Fruit fly (Drosophila melanogaster) whole organism, embryonic: Measurements from ENCODE around the gene CG4611.
A peak's percentile ranks its signal among the peaks of the same experiment; 100 is the strongest.

Experiments used
- ATbp ChIP-seq: fragments of 200-800 bp; sonication (Bioruptor generic); optimal IDR thresholded peaks from 2 replicates; lab custom pipeline; 2017; ENCODE audit warnings: missing biosample characterization, mild to moderate bottlenecking, missing genetic modification characterization, missing genetic modification reagents
- Ada2b ChIP-seq: fragments of 200-800 bp; sonication (Bioruptor generic); IDR thresholded peaks from 2 replicates; pipeline ENCODE4 v1.3.6; 2022; ENCODE audit warnings: missing biosample characterization, missing genetic modification characterization
- B-H2 ChIP-seq: fragments of 200-800 bp; sonication (Bioruptor generic); optimal IDR thresholded peaks from 2 replicates; lab custom pipeline; 2018; ENCODE audit warnings: missing biosample characterization, mild to moderate bottlenecking, missing genetic modification characterization
- Bgb ChIP-seq: fragments of 200-800 bp; sonication (Bioruptor generic); IDR thresholded peaks from 2 replicates; pipeline ENCODE4 v1.3.6; 2022; ENCODE audit warnings: missing biosample characterization, missing genetic modification characterization; ENCODE audit not compliant: partially characterized antibody
- CG10274 ChIP-seq: fragments of 200-800 bp; sonication (Bioruptor generic); optimal IDR thresholded peaks from 3 replicates; lab custom pipeline; 2017; ENCODE audit warnings: missing biosample characterization, mild to moderate bottlenecking, missing genetic modification characterization
- CG10366 ChIP-seq: fragments of 200-800 bp; sonication (Bioruptor generic); IDR thresholded peaks from 2 replicates; pipeline ENCODE4 v1.3.6; 2022; ENCODE audit warnings: missing biosample characterization, missing genetic modification characterization
- CG11456 ChIP-seq: fragments of 200-800 bp; sonication (Bioruptor generic); IDR thresholded peaks from 3 replicates; pipeline ENCODE4 v1.3.6; 2022; ENCODE audit warnings: missing biosample characterization, missing genetic modification characterization
- CG12219 ChIP-seq: fragments of 200-800 bp; sonication (Bioruptor generic); optimal IDR thresholded peaks from 3 replicates; lab custom pipeline; 2018; ENCODE audit warnings: missing biosample characterization, mild to moderate bottlenecking, missing genetic modification characterization
- CG12659 ChIP-seq: fragments of 200-800 bp; sonication (Bioruptor generic); optimal IDR thresholded peaks from 3 replicates; lab custom pipeline; 2017; ENCODE audit warnings: mild to moderate bottlenecking, missing biosample characterization, missing genetic modification reagents, missing genetic modification characterization
- CG13775 ChIP-seq: fragments of 200-800 bp; sonication (Bioruptor generic); optimal IDR thresholded peaks from 3 replicates; lab custom pipeline; 2017; ENCODE audit warnings: missing biosample characterization, mild to moderate bottlenecking, missing genetic modification characterization
- CG15514 ChIP-seq: fragments of 200-800 bp; sonication (Bioruptor generic); optimal IDR thresholded peaks from 3 replicates; lab custom pipeline; 2017; ENCODE audit warnings: missing biosample characterization, missing genetic modification characterization, mild to moderate bottlenecking, moderate library complexity, missing genetic modification reagents
- CG16815 ChIP-seq: fragments of 200-800 bp; sonication (Bioruptor generic); optimal IDR thresholded peaks from 3 replicates; lab custom pipeline; 2017; ENCODE audit warnings: missing biosample characterization, mild to moderate bottlenecking, missing genetic modification characterization
- CG18619 ChIP-seq: fragments of 200-800 bp; sonication (Bioruptor generic); optimal IDR thresholded peaks from 3 replicates; lab custom pipeline; 2017; ENCODE audit warnings: missing biosample characterization, mild to moderate bottlenecking, missing genetic modification characterization
- CG2116 ChIP-seq: fragments of 200-800 bp; sonication (Bioruptor generic); optimal IDR thresholded peaks from 3 replicates; lab custom pipeline; 2018; ENCODE audit warnings: missing biosample characterization, mild to moderate bottlenecking, missing genetic modification characterization
- CG2889 ChIP-seq: fragments of 200-800 bp; sonication (Bioruptor generic); IDR thresholded peaks from 3 replicates; pipeline ENCODE4 v1.3.6; 2022; ENCODE audit warnings: missing biosample characterization, missing genetic modification characterization
- CG31224 ChIP-seq: fragments of 200-800 bp; sonication (Bioruptor generic); IDR thresholded peaks from 2 replicates; pipeline ENCODE4 v1.3.6; 2022; ENCODE audit warnings: missing biosample characterization, missing genetic modification characterization
- CG3163 ChIP-seq: fragments of 200-800 bp; sonication (Bioruptor generic); optimal IDR thresholded peaks from 3 replicates; lab custom pipeline; 2016; ENCODE audit warnings: missing biosample characterization, missing genetic modification characterization
- CG34422 ChIP-seq: fragments of 200-800 bp; sonication (Bioruptor generic); IDR thresholded peaks from 3 replicates; pipeline ENCODE4 v1.3.6; 2022; ENCODE audit warnings: missing biosample characterization, missing genetic modification characterization
- CG9437 ChIP-seq: fragments of 200-800 bp; sonication (Bioruptor generic); optimal IDR thresholded peaks from 2 replicates; lab custom pipeline; 2018; ENCODE audit warnings: missing biosample characterization, mild to moderate bottlenecking, missing genetic modification characterization
- CG9727 ChIP-seq: fragments of 200-800 bp; sonication (Bioruptor generic); optimal IDR thresholded peaks from 3 replicates; lab custom pipeline; 2017; ENCODE audit warnings: missing biosample characterization, mild to moderate bottlenecking, missing genetic modification characterization
- Dek ChIP-seq: fragments of 200-800 bp; sonication (Bioruptor generic); optimal IDR thresholded peaks from 3 replicates; lab custom pipeline; 2019; ENCODE audit warnings: missing biosample characterization, mild to moderate bottlenecking, missing genetic modification characterization, moderate library complexity
- Dp ChIP-seq: fragments of 200-800 bp; sonication (Bioruptor generic); optimal IDR thresholded peaks from 2 replicates; lab custom pipeline; 2018; ENCODE audit warnings: missing biosample characterization, mild to moderate bottlenecking, missing genetic modification characterization, moderate library complexity
- Dref ChIP-seq: fragments of 200-800 bp; sonication (Bioruptor generic); IDR thresholded peaks from 2 replicates; pipeline ENCODE4 v1.3.6; 2022; ENCODE audit warnings: missing biosample characterization, missing genetic modification characterization
- Ets97D ChIP-seq: fragments of 200-800 bp; sonication (Bioruptor generic); optimal IDR thresholded peaks from 3 replicates; lab custom pipeline; 2016; ENCODE audit warnings: missing biosample characterization, missing genetic modification characterization
- H15 ChIP-seq: fragments of 200-800 bp; sonication (Bioruptor generic); IDR thresholded peaks from 3 replicates; pipeline ENCODE4 v1.3.6; 2022; ENCODE audit warnings: missing biosample characterization, missing genetic modification characterization
- H2.0 ChIP-seq: fragments of 200-800 bp; sonication (Bioruptor generic); IDR thresholded peaks from 2 replicates; pipeline ENCODE4 v1.3.6; 2022; ENCODE audit warnings: missing biosample characterization, missing genetic modification characterization
- Hand ChIP-seq: fragments of 200-800 bp; sonication (Bioruptor generic); optimal IDR thresholded peaks from 2 replicates; lab custom pipeline; 2017; ENCODE audit warnings: mild to moderate bottlenecking, missing biosample characterization, missing genetic modification reagents, missing genetic modification characterization
- HmgZ ChIP-seq: fragments of 200-800 bp; sonication (Bioruptor generic); optimal IDR thresholded peaks from 2 replicates; lab custom pipeline; 2018; ENCODE audit warnings: missing biosample characterization, mild to moderate bottlenecking, missing genetic modification characterization
- Hr3 ChIP-seq: fragments of 200-800 bp; sonication (Bioruptor generic); optimal IDR thresholded peaks from 3 replicates; lab custom pipeline; 2016; ENCODE audit warnings: missing biosample characterization, missing genetic modification characterization
- Hsf ChIP-seq: fragments of 200-800 bp; sonication (Bioruptor generic); optimal IDR thresholded peaks from 3 replicates; lab custom pipeline; 2016; ENCODE audit warnings: missing biosample characterization, missing genetic modification characterization
- MBD-R2 ChIP-seq: fragments of 200-800 bp; sonication (Bioruptor generic); IDR thresholded peaks from 2 replicates; pipeline ENCODE4 v1.3.6; 2022; ENCODE audit warnings: missing biosample characterization, missing genetic modification characterization
- Med ChIP-seq: fragments of 200-800 bp; sonication (Bioruptor generic); peaks from one replicate; lab custom pipeline; 2016; ENCODE audit warnings: missing biosample characterization, missing genetic modification characterization, mild to moderate bottlenecking, inconsistent platforms, moderate library complexity
- Oli ChIP-seq: fragments of 200-800 bp; sonication (Bioruptor generic); optimal IDR thresholded peaks from 2 replicates; lab custom pipeline; 2018; ENCODE audit warnings: missing biosample characterization, mild to moderate bottlenecking, missing genetic modification characterization, moderate library complexity
- Ptx1 ChIP-seq: fragments of 200-800 bp; sonication (Bioruptor generic); IDR thresholded peaks from 2 replicates; pipeline ENCODE4 v1.3.6; 2022; ENCODE audit warnings: missing biosample characterization, missing genetic modification characterization
- Rx ChIP-seq: fragments of 200-800 bp; sonication (Bioruptor generic); IDR thresholded peaks from 2 replicates; pipeline ENCODE4 v1.3.6; 2022; ENCODE audit warnings: missing biosample characterization, missing genetic modification characterization
- Sin3A ChIP-seq: fragments of >200 bp; optimal IDR thresholded peaks from 2 replicates; lab custom pipeline; 2018
- ab ChIP-seq: fragments of 200-800 bp; sonication (Bioruptor generic); optimal IDR thresholded peaks from 2 replicates; lab custom pipeline; 2016; ENCODE audit warnings: missing biosample characterization, missing genetic modification characterization
- ac ChIP-seq: fragments of 200-800 bp; sonication (Bioruptor generic); optimal IDR thresholded peaks from 3 replicates; lab custom pipeline; 2017; ENCODE audit warnings: missing biosample characterization, mild to moderate bottlenecking, missing genetic modification characterization
- bsh ChIP-seq, 2 experiments: fragments of 200-800 bp; sonication (Bioruptor generic); optimal IDR thresholded peaks; 2 replicates each; lab custom pipeline; 2017 to 2018; ENCODE audit warnings: mild to moderate bottlenecking in 2 of 2, missing biosample characterization in 2 of 2, missing genetic modification characterization in 2 of 2, moderate library complexity in 1 of 2
- ci ChIP-seq: fragments of 200-800 bp; sonication (Bioruptor generic); IDR thresholded peaks from 3 replicates; pipeline ENCODE4 v1.3.6; 2022; ENCODE audit warnings: missing biosample characterization, missing genetic modification characterization
- disco-r ChIP-seq: fragments of 200-800 bp; sonication (Bioruptor generic); optimal IDR thresholded peaks from 2 replicates; lab custom pipeline; 2016; ENCODE audit warnings: missing biosample characterization, missing genetic modification characterization
- dmrt11E ChIP-seq: fragments of 200-800 bp; sonication (Bioruptor generic); optimal IDR thresholded peaks from 3 replicates; lab custom pipeline; 2018; ENCODE audit warnings: missing biosample characterization, mild to moderate bottlenecking, missing genetic modification characterization, moderate library complexity
- fd96Cb ChIP-seq: fragments of 200-800 bp; sonication (Bioruptor generic); optimal IDR thresholded peaks from 2 replicates; lab custom pipeline; 2018; ENCODE audit warnings: missing biosample characterization, mild to moderate bottlenecking, missing genetic modification characterization, moderate library complexity
- gt ChIP-seq: fragments of 200-800 bp; sonication (Bioruptor generic); IDR thresholded peaks from 2 replicates; pipeline ENCODE4 v1.3.6; 2022; ENCODE audit warnings: missing biosample characterization, missing genetic modification characterization
- lilli ChIP-seq: fragments of 200-800 bp; sonication (Bioruptor generic); optimal IDR thresholded peaks from 3 replicates; lab custom pipeline; 2016; ENCODE audit warnings: missing biosample characterization, missing genetic modification characterization
- sc ChIP-seq, 3 experiments: fragments of >200 bp in 2 of 3; fragments of 200-800 bp in 1 of 3; sonication (Bioruptor generic) in 1 of 3; optimal IDR thresholded peaks; 2 replicates in 2 of 3; 3 replicates in 1 of 3; lab custom pipeline; 2017; ENCODE audit warnings: mild to moderate bottlenecking in 1 of 3, missing biosample characterization in 1 of 3, missing genetic modification characterization in 1 of 3, missing genetic modification reagents in 1 of 3
- sens ChIP-seq: fragments of 200-800 bp; sonication (Bioruptor generic); peaks from one replicate; lab custom pipeline; 2016; ENCODE audit warnings: missing biosample characterization, missing genetic modification characterization
- stc ChIP-seq: fragments of 200-800 bp; sonication (Bioruptor generic); IDR thresholded peaks from 2 replicates; pipeline ENCODE4 v1.3.6; 2022; ENCODE audit warnings: missing biosample characterization, missing genetic modification characterization
- stwl ChIP-seq: fragments of 200-800 bp; sonication (Bioruptor generic); optimal IDR thresholded peaks from 3 replicates; lab custom pipeline; 2018; ENCODE audit warnings: missing biosample characterization, mild to moderate bottlenecking, missing genetic modification characterization, moderate library complexity
- toy ChIP-seq: fragments of 200-800 bp; sonication (Bioruptor generic); IDR thresholded peaks from 2 replicates; pipeline ENCODE4 v1.3.6; 2022; ENCODE audit warnings: missing biosample characterization, missing genetic modification characterization
- wdn ChIP-seq: fragments of 200-800 bp; sonication (Bioruptor generic); IDR thresholded peaks from 2 replicates; pipeline ENCODE4 v1.3.6; 2022; ENCODE audit warnings: missing biosample characterization, missing genetic modification characterization

Gene CG4611

DNA sequence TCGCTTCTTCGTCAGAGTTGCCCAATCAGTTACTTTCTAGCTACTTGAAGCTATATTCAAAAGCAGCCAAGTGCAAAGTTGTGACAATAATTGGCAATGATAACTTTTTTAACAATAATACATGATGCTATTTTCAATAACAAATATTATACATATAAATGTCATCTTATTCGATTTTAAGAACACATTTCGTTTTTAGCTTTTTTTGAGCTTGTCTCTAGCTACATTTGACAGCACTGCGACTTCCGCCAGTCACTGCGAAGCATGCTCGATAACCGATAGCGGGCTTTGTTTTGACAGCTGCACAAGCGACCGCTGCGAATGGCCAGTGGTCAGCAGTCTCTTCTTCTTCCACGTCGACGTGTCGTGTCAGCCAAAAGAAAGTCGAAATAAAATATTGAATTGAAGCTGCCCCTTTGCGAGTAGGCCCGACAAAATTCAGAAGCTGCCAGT, 16.2 kb downstream of the CG4611 start, which contains the start of the genes Gen and Srp54k (continued):
- TF ChIP-seq Bgb (GFP tag; lab: Robert Waterston, UW) (peak; percentile 35; the same call in 1 of the 2 replicates), wdn (GFP tag; lab: Robert Waterston, UW) (no peak), Oli (peak; percentile 7), CG10366 (GFP tag; lab: Robert Waterston, UW) (no peak), sens (GFP tag; lab: Kevin White, UChicago) (peak; percentile 84), B-H2 (peak; percentile 46), HmgZ (tag; lab: Kevin White, UChicago) (peak; percentile 66), CG9437 (GFP tag; lab: Kevin White, UChicago) (peak; percentile 20), Dek (tag; lab: Kevin White, UChicago) (peak; percentile 38), CG10274 (GFP tag; lab: Kevin White, UChicago) (no peak), Sin3A (lab: Kevin White, UChicago) (peak; percentile 88), lilli (GFP tag; lab: Kevin White, UChicago) (no peak), gt (GFP tag; lab: Robert Waterston, UW) (no peak), CG9727 (peak; percentile 41), Dref (GFP tag; lab: Robert Waterston, UW) (peak; percentile 85), stwl (peak; percentile 69), CG31224 (GFP tag; lab: Robert Waterston, UW) (no peak; the same call in 1 of the 2 replicates), stc (GFP tag; lab: Robert Waterston, UW) (no peak), ATbp (GFP tag; lab: Kevin White, UChicago) (no peak), CG2116 (GFP tag; lab: Kevin White, UChicago) (peak; percentile 35), Dp (GFP tag; lab: Kevin White, UChicago) (peak; percentile 73), CG15514 (peak; percentile 34), Ptx1 (peak; percentile 55), CG2889 (no peak), Rx (GFP tag; lab: Robert Waterston, UW) (peak; percentile 24; the same call in 1 of the 2 replicates), CG16815 (GFP tag; lab: Kevin White, UChicago) (no peak), Hsf (GFP tag; lab: Kevin White, UChicago) (peak; percentile 55), CG12219 (no peak), bsh (GFP tag; optimal IDR thresholded peaks at IDR 0.05; lab: Kevin White, UChicago) (peak in 1 of 2 experiments; percentile 5), fd96Cb (tag; lab: Kevin White, UChicago) (no peak), H15 (GFP tag; lab: Robert Waterston, UW) (no peak), CG11456 (GFP tag; lab: Robert Waterston, UW) (peak; percentile 58; the same call in 1 of the 3 replicates), sc (optimal IDR thresholded peaks at IDR 0.05; lab: Kevin White, UChicago) (no peak), sc (GFP tag; optimal IDR thresholded peaks at IDR 0.05; lab: Kevin White, UChicago) (peak; percentile 16), Hr3 (peak; percentile 23), ac (no peak), Ada2b (GFP tag; lab: Robert Waterston, UW) (peak; percentile 13; the same call in 1 of the 2 replicates), disco-r (no peak), MBD-R2 (peak; percentile 94), dmrt11E (tag; lab: Kevin White, UChicago) (peak; percentile 36), H2.0 (0 out of 2 replicates have a peak, but pooled peaks have one; percentile 6), CG34422 (GFP tag; lab: Robert Waterston, UW) (peak; percentile 64; the same call in 2 of the 3 replicates), Med (GFP tag; lab: Kevin White, UChicago) (peak; percentile 85), CG18619 (peak; percentile 34), ab (GFP tag; lab: Kevin White, UChicago) (no peak), Hand (GFP tag; lab: Kevin White, UChicago) (no peak), CG12659 (GFP tag; lab: Kevin White, UChicago) (peak; percentile 83), ci (peak; percentile 60; the same call in 2 of the 3 replicates), Ets97D (peak; percentile 70), toy (GFP tag; lab: Robert Waterston, UW) (no peak), CG13775 (peak; percentile 49), CG3163 (GFP tag; lab: Kevin White, UChicago) (no peak)
- TF ChIP-seq, all 482 proteins: peak for 146
